Fruit fly (Drosophila melanogaster): ENCODE data around the gene DPCoAC.

The DPCoAC gene

DNA sequence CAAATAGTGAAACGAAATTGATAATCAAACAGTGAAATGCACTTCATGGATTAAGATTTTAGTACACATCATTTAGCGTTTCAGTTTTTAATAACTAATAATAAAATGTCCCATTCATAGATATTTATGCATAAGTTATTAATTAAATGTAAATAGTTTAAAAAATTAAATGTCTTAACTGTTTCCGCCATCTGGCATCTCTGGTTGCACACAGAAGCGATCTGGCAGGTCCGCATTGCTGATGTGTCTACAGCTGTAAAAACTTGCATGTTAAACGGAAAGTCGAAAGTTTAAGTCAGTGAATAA is 31.0 kb upstream of the DPCoAC start, which contains the start of gene Srp72 (continued):
- TF ChIP-seq woc (GFP tag; optimal IDR thresholded peaks at IDR 0.05), result no peak
- TF ChIP-seq Abd-B (GFP tag; optimal IDR thresholded peaks at IDR 0.05), result no peak
- no peak for TF ChIP-seq Dfd (GFP tag; optimal IDR thresholded peaks at IDR 0.05)

DNA sequence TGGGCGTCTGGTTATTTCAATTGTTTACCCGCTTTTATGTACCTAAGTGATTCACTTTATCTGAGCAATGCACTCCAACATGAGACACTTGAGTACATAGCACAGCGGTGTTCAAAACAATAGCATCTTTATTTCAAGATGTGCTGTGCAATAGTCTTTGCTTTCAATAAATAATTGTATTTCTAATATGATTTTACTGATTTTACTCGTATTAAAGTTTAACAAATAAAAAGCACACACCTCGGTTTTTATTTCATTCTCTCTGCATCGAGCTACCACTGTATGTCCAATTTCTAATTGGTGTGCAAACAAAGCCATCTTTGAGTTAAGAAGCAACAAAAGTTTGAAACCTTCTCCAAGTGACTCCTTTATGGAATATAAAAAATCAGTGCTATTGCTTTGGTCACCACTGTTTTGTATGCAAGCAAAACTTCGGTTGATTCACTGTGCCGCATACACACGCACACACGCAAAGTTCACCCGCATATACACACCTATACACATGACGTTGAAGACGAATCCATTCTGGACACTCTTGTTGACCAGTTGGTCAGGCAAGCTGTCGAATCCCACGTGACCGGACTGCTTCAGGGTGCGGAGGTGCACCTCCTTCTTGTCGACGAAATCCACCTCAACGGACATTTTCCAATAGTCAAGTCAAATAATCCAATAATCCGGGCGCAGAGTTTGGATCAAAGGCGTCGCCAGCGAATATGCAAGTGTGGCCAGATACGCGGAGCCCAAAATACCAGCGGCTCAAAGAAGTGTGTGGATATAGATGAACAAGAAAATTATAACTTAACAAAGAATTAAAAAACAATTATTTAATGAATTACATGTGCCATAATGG is 30.4 kb upstream of the DPCoAC start, which contains the start of gene Septin2:
Gene Septin2 (minus strand): TSS at position 727 of the 850 bp plus-strand sequence.
- peak; percentile 77 for TF ChIP-seq dsf (GFP tag; optimal IDR thresholded peaks at IDR 0.05; ENCODE audit: borderline replicate concordance)
- TF ChIP-seq psq (GFP tag; optimal IDR thresholded peaks at IDR 0.05), result peak; percentile 88
- peak; percentile 92 for TF ChIP-seq ey (GFP tag; optimal IDR thresholded peaks at IDR 0.05)
- TF ChIP-seq CrebA (GFP tag; optimal IDR thresholded peaks at IDR 0.05; ENCODE audit: borderline replicate concordance), result no peak
- TF ChIP-seq lola (GFP tag; optimal IDR thresholded peaks at IDR 0.05), result no peak
- TF ChIP-seq woc (GFP tag; optimal IDR thresholded peaks at IDR 0.05), result peak; percentile 79
- no peak for TF ChIP-seq Hr78 (GFP tag; optimal IDR thresholded peaks at IDR 0.05)
- peak; percentile 79 for TF ChIP-seq CG9705 (GFP tag; optimal IDR thresholded peaks at IDR 0.05)
- TF ChIP-seq Vsx2 (GFP tag; optimal IDR thresholded peaks at IDR 0.05; ENCODE audit: partially characterized antibody), result no peak
- TF ChIP-seq Myc (optimal IDR thresholded peaks at IDR 0.05), result no peak
- peak; percentile 34 for TF ChIP-seq GATAd (GFP tag; optimal IDR thresholded peaks at IDR 0.05)
- peak; percentile 91 for TF ChIP-seq Hr83 (GFP tag; optimal IDR thresholded peaks at IDR 0.05; ENCODE audit: poor library complexity, severe bottlenecking)
- TF ChIP-seq Abd-B (GFP tag; optimal IDR thresholded peaks at IDR 0.05), result no peak
- peak; percentile 61 for TF ChIP-seq Rel (GFP tag; optimal IDR thresholded peaks at IDR 0.05)
- TF ChIP-seq Rel (tag; optimal IDR thresholded peaks at IDR 0.05), result peak; percentile 31
- TF ChIP-seq Dfd (GFP tag; optimal IDR thresholded peaks at IDR 0.05), result no peak
- TF ChIP-seq foxo (GFP tag; optimal IDR thresholded peaks at IDR 0.05), result peak in 1 of 2 experiments; percentile 93
- TF ChIP-seq Mio (GFP tag; optimal IDR thresholded peaks at IDR 0.05), result peak; percentile 37
- peak; percentile 78 for TF ChIP-seq CG32264 (GFP tag; optimal IDR thresholded peaks at IDR 0.05)
- no peak for TF ChIP-seq dl (GFP tag; optimal IDR thresholded peaks at IDR 0.05; ENCODE audit: insufficient read depth in 1 of 2, partially characterized antibody in 2 of 2)
- TF ChIP-seq sv (GFP tag; optimal IDR thresholded peaks at IDR 0.05), result no peak
- no peak for TF ChIP-seq pan (optimal IDR thresholded peaks at IDR 0.05)
- peak; percentile 89 for TF ChIP-seq dmrt93B (GFP tag; optimal IDR thresholded peaks at IDR 0.05)
- TF ChIP-seq brk (GFP tag; optimal IDR thresholded peaks at IDR 0.05), result no peak
- TF ChIP-seq rgr (GFP tag; optimal IDR thresholded peaks at IDR 0.05), result peak; percentile 89
- TF ChIP-seq tai (GFP tag; optimal IDR thresholded peaks at IDR 0.05), result no peak
- TF ChIP-seq N (GFP tag; optimal IDR thresholded peaks at IDR 0.05), result peak; percentile 7
- TF ChIP-seq br (GFP tag; optimal IDR thresholded peaks at IDR 0.05), result peak; percentile 91
- TF ChIP-seq Hnf4 (GFP tag; optimal IDR thresholded peaks at IDR 0.05), result peak; percentile 88
- TF ChIP-seq h (GFP tag; optimal IDR thresholded peaks at IDR 0.05), result peak; percentile 94
- TF ChIP-seq jim (GFP tag; optimal IDR thresholded peaks at IDR 0.05), result no peak
- peak; percentile 35 for TF ChIP-seq sage (GFP tag; optimal IDR thresholded peaks at IDR 0.05)
- no peak for TF ChIP-seq Dif (GFP tag; optimal IDR thresholded peaks at IDR 0.05; ENCODE audit: partially characterized antibody)
- TF ChIP-seq fru (GFP tag; optimal IDR thresholded peaks at IDR 0.05), result peak; percentile 91
- TF ChIP-seq Sp1 (GFP tag; optimal IDR thresholded peaks at IDR 0.05), result peak; percentile 91
- peak; percentile 93 for TF ChIP-seq OdsH (GFP tag; optimal IDR thresholded peaks at IDR 0.05)
- TF ChIP-seq HLH106 (tag; optimal IDR thresholded peaks at IDR 0.05), result peak; percentile 88
- no peak for TF ChIP-seq usp (GFP tag; optimal IDR thresholded peaks at IDR 0.05)
- peak; percentile 93 for TF ChIP-seq Jra (GFP tag; optimal IDR thresholded peaks at IDR 0.05)

DNA sequence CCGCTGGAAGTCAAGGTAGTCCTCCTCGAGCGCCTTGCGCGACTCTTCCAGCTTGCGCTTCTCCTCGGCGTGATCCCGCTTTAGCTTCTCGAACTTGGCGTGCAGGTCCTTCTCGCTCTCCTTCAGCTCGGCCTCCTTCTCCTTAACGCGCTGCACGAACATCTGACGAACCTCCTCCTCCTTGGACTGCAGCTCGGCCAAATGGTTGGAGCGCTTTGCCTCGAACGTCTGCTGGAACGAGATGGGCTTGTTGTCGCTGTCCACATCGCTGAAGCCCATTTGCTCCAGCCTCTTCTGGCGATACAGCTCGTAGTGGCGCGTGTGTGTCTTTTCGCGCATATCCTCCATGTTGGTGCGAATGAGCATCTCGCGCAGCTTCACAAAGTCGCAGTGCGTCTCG is 28.9 kb upstream of the DPCoAC start:
- TF ChIP-seq Mio (GFP tag; optimal IDR thresholded peaks at IDR 0.05), result no peak
- TF ChIP-seq sv (GFP tag; optimal IDR thresholded peaks at IDR 0.05), result no peak
- no peak for TF ChIP-seq tai (GFP tag; optimal IDR thresholded peaks at IDR 0.05)
- TF ChIP-seq N (GFP tag; optimal IDR thresholded peaks at IDR 0.05), result no peak
- TF ChIP-seq br (GFP tag; optimal IDR thresholded peaks at IDR 0.05), result no peak
- TF ChIP-seq pan (optimal IDR thresholded peaks at IDR 0.05), result no peak
- no peak for TF ChIP-seq Hr78 (GFP tag; optimal IDR thresholded peaks at IDR 0.05)
- no peak for TF ChIP-seq foxo (GFP tag; optimal IDR thresholded peaks at IDR 0.05)
- no peak for TF ChIP-seq Abd-B (GFP tag; optimal IDR thresholded peaks at IDR 0.05)
- TF ChIP-seq lola (GFP tag; optimal IDR thresholded peaks at IDR 0.05), result no peak
- no peak for TF ChIP-seq dmrt93B (GFP tag; optimal IDR thresholded peaks at IDR 0.05)
- no peak for TF ChIP-seq Vsx2 (GFP tag; optimal IDR thresholded peaks at IDR 0.05; ENCODE audit: partially characterized antibody)
- TF ChIP-seq rgr (GFP tag; optimal IDR thresholded peaks at IDR 0.05), result no peak
- no peak for TF ChIP-seq Hnf4 (GFP tag; optimal IDR thresholded peaks at IDR 0.05)
- TF ChIP-seq dl (GFP tag; optimal IDR thresholded peaks at IDR 0.05; ENCODE audit: insufficient read depth in 1 of 2, partially characterized antibody in 2 of 2), result no peak
